Fruit fly (Drosophila melanogaster): ENCODE data around the gene CG43127.

dm6 chr3L:10581688-10582288 is 43.6 kb downstream of the CG43127 start:
- TF ChIP-seq dsf (GFP tag; optimal IDR thresholded peaks at IDR 0.05; ENCODE audit: borderline replicate concordance) (no peak), foxo (GFP tag; optimal IDR thresholded peaks at IDR 0.05) (no peak), Dfd (GFP tag; optimal IDR thresholded peaks at IDR 0.05) (peak; percentile 98), N (GFP tag; optimal IDR thresholded peaks at IDR 0.05) (no peak), sage (GFP tag; optimal IDR thresholded peaks at IDR 0.05) (no peak), Abd-B (GFP tag; optimal IDR thresholded peaks at IDR 0.05) (no peak), woc (GFP tag; optimal IDR thresholded peaks at IDR 0.05) (no peak), h (GFP tag; optimal IDR thresholded peaks at IDR 0.05) (no peak), usp (GFP tag; optimal IDR thresholded peaks at IDR 0.05) (no peak)
